Fruit fly (Drosophila melanogaster): ENCODE measurements around the gene att-ORFB.

Gene att-ORFB

dm6 chr3R:20588480-20588785, 34.2 kb upstream of the att-ORFB start, which contains the start of gene Srp72 (continued):
- TF ChIP-seq CG16779 (tag; optimal IDR thresholded peaks at IDR 0.05) (no peak), Lpt (GFP tag; optimal IDR thresholded peaks at IDR 0.05) (peak; percentile 35), Eip78C (GFP tag) (peak; percentile 77), CG3919 (GFP tag; optimal IDR thresholded peaks at IDR 0.05) (peak; percentile 52), CG10669 (GFP tag; optimal IDR thresholded peaks at IDR 0.05) (peak; percentile 41), fkh (GFP tag; optimal IDR thresholded peaks at IDR 0.05) (peak; percentile 13), svp (GFP tag) (peak; percentile 81), Sox15 (GFP tag; optimal IDR thresholded peaks at IDR 0.05) (peak; percentile 40), Hr4 (GFP tag; optimal IDR thresholded peaks at IDR 0.05) (peak; percentile 59), esn (GFP tag; optimal IDR thresholded peaks at IDR 0.05) (peak; percentile 60), Ets96B (tag; optimal IDR thresholded peaks at IDR 0.05) (no peak), net (GFP tag; optimal IDR thresholded peaks at IDR 0.05) (no peak), CG3032 (tag; optimal IDR thresholded peaks at IDR 0.05) (peak; percentile 28), CG6276 (GFP tag; optimal IDR thresholded peaks at IDR 0.05) (no peak), eg (GFP tag; IDR thresholded peaks at IDR 0.05) (peak; percentile 49; the same call in 1 of the 3 replicates), CG15336 (GFP tag; IDR thresholded peaks at IDR 0.05) (peak; percentile 34; the same call in 1 of the 2 replicates), Eip93F (GFP tag; optimal IDR thresholded peaks at IDR 0.05) (peak; percentile 30)

- TF ChIP-seq Sox102F (GFP tag; optimal IDR thresholded peaks at IDR 0.05), result peak; percentile 94
- TF ChIP-seq Eip93F (GFP tag; optimal IDR thresholded peaks at IDR 0.05), result peak; percentile 80
- peak; percentile 94 for TF ChIP-seq CG31627 (GFP tag; optimal IDR thresholded peaks at IDR 0.05)
- peak; percentile 97 for TF ChIP-seq CG32006 (GFP tag; optimal IDR thresholded peaks at IDR 0.05)
- TF ChIP-seq salr (GFP tag; optimal IDR thresholded peaks at IDR 0.05), result peak; percentile 52 to 91
- TF ChIP-seq Sox14 (GFP tag; optimal IDR thresholded peaks at IDR 0.05), result peak; percentile 93
- peak; percentile 80 for TF ChIP-seq fd85E (GFP tag; optimal IDR thresholded peaks at IDR 0.05)
- peak; percentile 96 for TF ChIP-seq CG6276 (GFP tag; optimal IDR thresholded peaks at IDR 0.05)
- TF ChIP-seq CG1621 (tag; optimal IDR thresholded peaks at IDR 0.05), result peak; percentile 77
- TF ChIP-seq CG3032 (tag; optimal IDR thresholded peaks at IDR 0.05), result peak; percentile 85
- TF ChIP-seq dsx (GFP tag; optimal IDR thresholded peaks at IDR 0.05; ENCODE audit: poor library complexity, severe bottlenecking), result peak; percentile 85
- peak; percentile 92 for TF ChIP-seq cyc (GFP tag; optimal IDR thresholded peaks at IDR 0.05)
- no peak for TF ChIP-seq CG4318 (GFP tag; optimal IDR thresholded peaks at IDR 0.05)
- peak; percentile 93 for TF ChIP-seq CG6808 (GFP tag; optimal IDR thresholded peaks at IDR 0.05)
- TF ChIP-seq vri (GFP tag; optimal IDR thresholded peaks at IDR 0.05), result peak; percentile 84
- TF ChIP-seq svp (GFP tag), result peak; percentile 97
- peak; percentile 94 for TF ChIP-seq OdsH (GFP tag; optimal IDR thresholded peaks at IDR 0.05)
- TF ChIP-seq Hr4 (GFP tag; optimal IDR thresholded peaks at IDR 0.05), result peak; percentile 96
- TF ChIP-seq CG6163 (GFP tag; IDR thresholded peaks at IDR 0.05), result peak; percentile 78
- TF ChIP-seq eg (GFP tag; IDR thresholded peaks at IDR 0.05), result peak; percentile 82
- peak; percentile 90 for TF ChIP-seq CG10631 (GFP tag; optimal IDR thresholded peaks at IDR 0.05)
- TF ChIP-seq spab (GFP tag; optimal IDR thresholded peaks at IDR 0.05), result peak; percentile 90
- peak; percentile 96 for TF ChIP-seq topi (GFP tag; optimal IDR thresholded peaks at IDR 0.05)
- peak; percentile 93 for TF ChIP-seq pdm3 (GFP tag; optimal IDR thresholded peaks at IDR 0.05)
- peak; percentile 87 for TF ChIP-seq Lpt (GFP tag; optimal IDR thresholded peaks at IDR 0.05)
- TF ChIP-seq CG6792 (GFP tag; optimal IDR thresholded peaks at IDR 0.05), result peak; percentile 93
- TF ChIP-seq Hr38 (GFP tag; optimal IDR thresholded peaks at IDR 0.05), result no peak
- peak; percentile 92 for TF ChIP-seq achi (GFP tag; optimal IDR thresholded peaks at IDR 0.05)
- peak; percentile 94 for TF ChIP-seq net (GFP tag; optimal IDR thresholded peaks at IDR 0.05)
- peak; percentile 92 for TF ChIP-seq fd59A (GFP tag; optimal IDR thresholded peaks at IDR 0.05)
- TF ChIP-seq CG16779 (tag; optimal IDR thresholded peaks at IDR 0.05), result peak; percentile 81
- peak; percentile 96 for TF ChIP-seq Met (GFP tag; optimal IDR thresholded peaks at IDR 0.05)
- TF ChIP-seq dac (GFP tag; optimal IDR thresholded peaks at IDR 0.05), result peak; percentile 82
- TF ChIP-seq Gug (GFP tag; IDR thresholded peaks at IDR 0.05), result peak; percentile 75
- TF ChIP-seq CG8632 (GFP tag; optimal IDR thresholded peaks at IDR 0.05), result peak; percentile 94
- TF ChIP-seq CG10669 (GFP tag; optimal IDR thresholded peaks at IDR 0.05), result peak; percentile 95
- TF ChIP-seq CG34406 (GFP tag; optimal IDR thresholded peaks at IDR 0.05), result peak; percentile 92
- peak; percentile 95 for TF ChIP-seq CG11762 (GFP tag; optimal IDR thresholded peaks at IDR 0.05; ENCODE audit: insufficient read depth)
- TF ChIP-seq CG11902 (GFP tag; optimal IDR thresholded peaks at IDR 0.05), result peak; percentile 85
- TF ChIP-seq lz (GFP tag; optimal IDR thresholded peaks at IDR 0.05), result peak; percentile 93
- peak; percentile 89 for TF ChIP-seq Ets96B (tag; optimal IDR thresholded peaks at IDR 0.05)
Observed at dm6 chr3R:20587630-20588479, 33.7 kb upstream of the att-ORFB start, which contains the start of gene Septin2. Gene Septin2 (minus strand): TSS chr3R:20588356.

All from whole organism, prepupa.